Worm (Caenorhabditis elegans) whole organism, early embryonic: ENCODE results near the gene col-13.

Source experiments
- B0310.2 ChIP-seq: sonication (generic microtip); optimal IDR thresholded peaks from 2 replicates; lab custom pipeline; 2016; ENCODE audit warnings: mild to moderate bottlenecking, missing genetic modification characterization, missing compliant biosample characterization
- ama-1 ChIP-seq: fragments of 150-350 bp; optimal IDR thresholded peaks from 2 replicates; lab custom pipeline; 2014
- ceh-13 ChIP-seq: fragments of 200-800 bp; sonication (Bioruptor generic); optimal IDR thresholded peaks from 2 replicates; lab custom pipeline; 2018; ENCODE audit warnings: mild to moderate bottlenecking, missing genetic modification characterization, missing compliant biosample characterization
- flt-1 ChIP-seq: fragments of 200-800 bp; sonication (Bioruptor generic); IDR thresholded peaks from 2 replicates; pipeline ENCODE4 v1.3.6; 2022; ENCODE audit warnings: missing genetic modification characterization, missing compliant biosample characterization
- hmbx-1 ChIP-seq: sonication (generic microtip); optimal IDR thresholded peaks from 2 replicates; lab custom pipeline; 2016; ENCODE audit warnings: mild to moderate bottlenecking, missing genetic modification characterization, missing compliant biosample characterization
- hnd-1 ChIP-seq: sonication (generic microtip); optimal IDR thresholded peaks from 2 replicates; lab custom pipeline; 2016; ENCODE audit warnings: missing genetic modification characterization, missing compliant biosample characterization
- tbx-11 ChIP-seq: fragments of 200-800 bp; sonication (Bioruptor generic); IDR thresholded peaks from 2 replicates; pipeline ENCODE4 v1.3.6; 2022; ENCODE audit warnings: missing genetic modification characterization, missing compliant biosample characterization

DNA sequence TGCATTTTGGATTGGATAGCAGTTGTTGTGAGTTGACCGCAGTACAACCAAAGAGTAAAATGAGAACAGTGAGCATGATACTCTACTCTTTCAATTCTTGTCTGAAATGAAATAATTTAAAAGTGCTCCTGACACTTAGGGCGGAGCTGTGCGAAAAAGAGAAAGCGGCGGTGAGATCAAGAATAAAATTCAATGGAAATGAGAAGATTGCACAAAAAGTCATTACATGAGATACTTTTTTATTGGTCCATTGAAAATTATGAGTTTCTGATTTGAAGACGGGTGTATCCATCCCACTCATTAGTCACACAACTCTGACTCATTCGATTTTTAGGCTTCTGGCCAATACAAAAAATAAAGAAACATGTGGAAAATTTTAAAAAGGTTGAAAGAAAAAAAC lies 35.5 kb upstream of the col-13 start, which contains the start of gene F22E12.1:
- TF ChIP-seq hmbx-1 (tag; lab: Kevin White, UChicago) = no peak
- no peak for TF ChIP-seq flt-1 (GFP tag; lab: Robert Waterston, UW)
- no peak for TF ChIP-seq hnd-1 (tag; lab: Kevin White, UChicago)
- no peak for TF ChIP-seq ceh-13 (GFP tag; lab: Kevin White, UChicago)
- TF ChIP-seq tbx-11 (GFP tag; lab: Robert Waterston, UW) = no peak
- TF ChIP-seq ama-1 (lab: Kevin White, UChicago) = no peak
- no peak for TF ChIP-seq B0310.2
